Fruit fly (Drosophila melanogaster): ENCODE measurements around the gene CG5078.
A peak's percentile ranks its signal among the peaks of the same experiment; 100 is the strongest.

The CG5078 gene

DNA sequence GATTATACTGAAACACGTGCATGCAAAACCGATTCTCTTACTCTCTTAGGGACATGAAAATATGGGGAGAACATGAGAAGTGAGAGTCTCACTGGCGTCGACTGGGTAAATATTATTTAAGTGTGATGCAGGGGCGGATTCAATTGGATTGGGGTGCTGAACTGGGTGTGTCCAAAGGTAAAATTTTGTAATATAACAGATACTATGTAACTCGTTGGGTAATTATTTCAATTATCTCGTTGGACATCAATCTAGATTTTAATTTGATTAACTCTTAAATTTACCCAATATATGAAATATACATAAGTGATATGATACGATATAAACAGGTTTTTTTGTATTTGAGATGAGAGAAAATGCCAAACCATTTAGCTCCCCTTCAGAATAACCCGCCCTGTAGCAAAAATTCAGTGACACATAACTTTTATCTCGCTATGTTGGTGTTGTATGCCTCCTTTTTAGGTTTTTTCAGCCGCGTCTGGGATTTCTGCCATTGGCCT lies 2.4 kb downstream of the CG5078 start:
- TF ChIP-seq Met (GFP tag; optimal IDR thresholded peaks at IDR 0.05) (peak; percentile 95), fkh (GFP tag; optimal IDR thresholded peaks at IDR 0.05) (peak; percentile 99), CG15336 (GFP tag; IDR thresholded peaks at IDR 0.05) (peak; percentile 84), CG6854 (GFP tag; optimal IDR thresholded peaks at IDR 0.05) (peak; percentile 80), Blimp-1 (GFP tag; optimal IDR thresholded peaks at IDR 0.05) (peak; percentile 80), Ets21C (GFP tag; optimal IDR thresholded peaks at IDR 0.05) (peak; percentile 91), Ets96B (tag; optimal IDR thresholded peaks at IDR 0.05) (peak; percentile 82), fd85E (GFP tag; optimal IDR thresholded peaks at IDR 0.05) (peak; percentile 75), CG6163 (GFP tag; IDR thresholded peaks at IDR 0.05) (no peak; the same call in none of the 3 replicates), CG8119 (GFP tag; IDR thresholded peaks at IDR 0.05) (no peak; the same call in none of the 3 replicates), Sox14 (GFP tag; optimal IDR thresholded peaks at IDR 0.05) (peak; percentile 92), CG1621 (tag; optimal IDR thresholded peaks at IDR 0.05) (peak; percentile 84), CG8319 (GFP tag; optimal IDR thresholded peaks at IDR 0.05) (peak; percentile 88), achi (GFP tag; optimal IDR thresholded peaks at IDR 0.05) (peak; percentile 91), CG6276 (GFP tag; optimal IDR thresholded peaks at IDR 0.05) (peak; percentile 83), net (GFP tag; optimal IDR thresholded peaks at IDR 0.05) (peak; percentile 91), salr (GFP tag; optimal IDR thresholded peaks at IDR 0.05) (peak in 1 of 2 experiments; percentile 87), CG10669 (GFP tag; optimal IDR thresholded peaks at IDR 0.05) (peak; percentile 91), eg (GFP tag; IDR thresholded peaks at IDR 0.05) (peak; percentile 91; the same call in 2 of the 3 replicates), CG8632 (GFP tag; optimal IDR thresholded peaks at IDR 0.05) (peak; percentile 90), CG9139 (GFP tag; optimal IDR thresholded peaks at IDR 0.05) (peak; percentile 85), OdsH (GFP tag; optimal IDR thresholded peaks at IDR 0.05) (peak; percentile 92), CG6792 (GFP tag; optimal IDR thresholded peaks at IDR 0.05) (peak; percentile 90), dac (GFP tag; optimal IDR thresholded peaks at IDR 0.05) (peak; percentile 70), CG7368 (GFP tag; optimal IDR thresholded peaks at IDR 0.05) (peak; percentile 88), cyc (GFP tag; optimal IDR thresholded peaks at IDR 0.05) (peak; percentile 92), Eip75B (GFP tag; optimal IDR thresholded peaks at IDR 0.05) (peak; percentile 92), CG3032 (tag; optimal IDR thresholded peaks at IDR 0.05) (peak; percentile 89), svp (GFP tag) (peak; percentile 97), vri (GFP tag; optimal IDR thresholded peaks at IDR 0.05) (peak; percentile 92), lz (GFP tag; optimal IDR thresholded peaks at IDR 0.05) (peak; percentile 91), CG10631 (GFP tag; optimal IDR thresholded peaks at IDR 0.05) (peak; percentile 93), ss (GFP tag; optimal IDR thresholded peaks at IDR 0.05) (peak; percentile 91 to 92), CG4318 (GFP tag; optimal IDR thresholded peaks at IDR 0.05) (peak; percentile 82), Hr4 (GFP tag; optimal IDR thresholded peaks at IDR 0.05) (peak; percentile 91), CG11762 (GFP tag; optimal IDR thresholded peaks at IDR 0.05; ENCODE audit: insufficient read depth) (peak; percentile 83), Smox (GFP tag; optimal IDR thresholded peaks at IDR 0.05) (peak; percentile 90), CG11294 (GFP tag; IDR thresholded peaks at IDR 0.05) (peak; percentile 77), pdm3 (GFP tag; optimal IDR thresholded peaks at IDR 0.05) (peak; percentile 93), CG11902 (GFP tag; optimal IDR thresholded peaks at IDR 0.05) (peak; percentile 98), Sox15 (GFP tag; optimal IDR thresholded peaks at IDR 0.05) (peak; percentile 85), Hr39 (GFP tag; optimal IDR thresholded peaks at IDR 0.05) (peak; percentile 92), esn (GFP tag; optimal IDR thresholded peaks at IDR 0.05) (peak; percentile 94), Lpt (GFP tag; optimal IDR thresholded peaks at IDR 0.05) (peak; percentile 85), CG32006 (GFP tag; optimal IDR thresholded peaks at IDR 0.05) (peak; percentile 89), acj6 (GFP tag; optimal IDR thresholded peaks at IDR 0.05) (peak; percentile 89), Sox102F (GFP tag; optimal IDR thresholded peaks at IDR 0.05) (peak; percentile 93), CG16779 (tag; optimal IDR thresholded peaks at IDR 0.05) (peak; percentile 81), Hr38 (GFP tag; optimal IDR thresholded peaks at IDR 0.05) (no peak), CG3919 (GFP tag; optimal IDR thresholded peaks at IDR 0.05) (peak; percentile 95), CG34406 (GFP tag; optimal IDR thresholded peaks at IDR 0.05) (peak; percentile 91), CG31627 (GFP tag; optimal IDR thresholded peaks at IDR 0.05) (peak; percentile 94)
